Fruit fly (Drosophila melanogaster) whole organism, wandering third instar larva: ENCODE measurements around the gene Glut1.

Experiments
- Hr78 ChIP-seq: fragments of >200 bp; optimal IDR thresholded peaks from 2 replicates; lab custom pipeline; 2017; ENCODE audit warnings: missing biosample characterization, missing genetic modification characterization
- Hr83 ChIP-seq: fragments of 200-300 bp; sonication (Bioruptor generic); optimal IDR thresholded peaks from 2 replicates; lab custom pipeline; 2016; ENCODE audit warnings: missing biosample characterization, mild to moderate bottlenecking, missing genetic modification characterization, moderate library complexity; ENCODE audit not compliant: poor library complexity, severe bottlenecking
- Jra ChIP-seq: sonication (Bioruptor generic); optimal IDR thresholded peaks from 2 replicates; lab custom pipeline; 2016; ENCODE audit warnings: missing biosample characterization, missing genetic modification characterization
- br ChIP-seq: fragments of 200-800 bp; sonication (Bioruptor generic); optimal IDR thresholded peaks from 2 replicates; lab custom pipeline; 2016; ENCODE audit warnings: missing biosample characterization, missing genetic modification characterization
- brk ChIP-seq: fragments of 200-800 bp; sonication (Bioruptor generic); optimal IDR thresholded peaks from 2 replicates; lab custom pipeline; 2016; ENCODE audit warnings: missing biosample characterization, mild to moderate bottlenecking, missing genetic modification characterization
- dl ChIP-seq, 2 experiments: fragments of 175-275, 200-275 bp in 1 of 2; fragments of 200-275 bp in 1 of 2; sonication (Bioruptor generic); optimal IDR thresholded peaks; lab custom pipeline; 2018; ENCODE audit warnings: mild to moderate bottlenecking in 2 of 2, missing biosample characterization in 2 of 2, missing genetic modification characterization in 2 of 2, moderate library complexity in 2 of 2; ENCODE audit not compliant: partially characterized antibody in 2 of 2, insufficient read depth in 1 of 2
- dsf ChIP-seq: sonication (Bioruptor generic); optimal IDR thresholded peaks from 2 replicates; lab custom pipeline; 2016; ENCODE audit warnings: missing biosample characterization, missing genetic modification characterization, borderline replicate concordance
- pan ChIP-seq: fragments of >200 bp; optimal IDR thresholded peaks from 2 replicates; lab custom pipeline; 2017
- sv ChIP-seq: fragments of 200-800 bp; sonication (Bioruptor generic); optimal IDR thresholded peaks from 3 replicates; lab custom pipeline; 2016; ENCODE audit warnings: missing biosample characterization, missing genetic modification characterization

dm6 chr3L:883786-884185 lies 30.1 kb upstream of the Glut1 start:
- TF ChIP-seq dsf (GFP tag; lab: Kevin White, UChicago) = no peak
- TF ChIP-seq dl (GFP tag; optimal IDR thresholded peaks at IDR 0.05; lab: Kevin White, UChicago; ENCODE audit: insufficient read depth in 1 of 2, partially characterized antibody in 2 of 2) = no peak
- TF ChIP-seq sv (GFP tag; lab: Kevin White, UChicago) = no peak
- no peak for TF ChIP-seq Hr83
- no peak for TF ChIP-seq brk (GFP tag; lab: Kevin White, UChicago)
- TF ChIP-seq pan = no peak
- no peak for TF ChIP-seq br
- TF ChIP-seq Jra (GFP tag; lab: Kevin White, UChicago) = no peak
- no peak for TF ChIP-seq Hr78 (GFP tag; lab: Kevin White, UChicago)
